Fruit fly (Drosophila melanogaster) whole organism, embryonic: ENCODE data around the gene Cad96Cb.

ENCODE experiments used
- Asciz ChIP-seq: fragments of 200-800 bp; sonication (Bioruptor generic); optimal IDR thresholded peaks from 2 replicates; lab custom pipeline; 2017; ENCODE audit warnings: missing biosample characterization, mild to moderate bottlenecking, missing genetic modification characterization, missing genetic modification reagents
- Atf-2 ChIP-seq: fragments of 200-800 bp; sonication (Bioruptor generic); optimal IDR thresholded peaks from 2 replicates; lab custom pipeline; 2016; ENCODE audit warnings: missing biosample characterization, missing genetic modification characterization
- CG11504 ChIP-seq: fragments of 200-800 bp; sonication (Bioruptor generic); optimal IDR thresholded peaks from 3 replicates; lab custom pipeline; 2019; ENCODE audit warnings: missing biosample characterization, mild to moderate bottlenecking, missing genetic modification characterization, moderate library complexity
- CG12391 ChIP-seq: fragments of 200-800 bp; sonication (Bioruptor generic); optimal IDR thresholded peaks from 3 replicates; lab custom pipeline; 2018; ENCODE audit warnings: missing biosample characterization, mild to moderate bottlenecking, missing genetic modification characterization, moderate library complexity
- CG14014 ChIP-seq: fragments of 200-800 bp; sonication (Bioruptor generic); IDR thresholded peaks from 2 replicates; pipeline ENCODE4 v1.3.6; 2022; ENCODE audit warnings: missing biosample characterization, missing genetic modification characterization
- CG14050 ChIP-seq: fragments of 200-800 bp; sonication (Bioruptor generic); IDR thresholded peaks from 3 replicates; pipeline ENCODE4 v1.3.6; 2022; ENCODE audit warnings: missing biosample characterization, missing genetic modification characterization
- CG14710 ChIP-seq: fragments of 200-800 bp; sonication (Bioruptor generic); optimal IDR thresholded peaks from 3 replicates; lab custom pipeline; 2019; ENCODE audit warnings: missing biosample characterization, mild to moderate bottlenecking, missing genetic modification characterization, moderate library complexity
- CG15269 ChIP-seq: fragments of 200-800 bp; sonication (Bioruptor generic); optimal IDR thresholded peaks from 2 replicates; lab custom pipeline; 2018; ENCODE audit warnings: missing biosample characterization, mild to moderate bottlenecking, missing genetic modification characterization, moderate library complexity
- CG16815 ChIP-seq: fragments of 200-800 bp; sonication (Bioruptor generic); optimal IDR thresholded peaks from 3 replicates; lab custom pipeline; 2017; ENCODE audit warnings: missing biosample characterization, mild to moderate bottlenecking, missing genetic modification characterization
- CG17385 ChIP-seq: fragments of 200-800 bp; sonication (Bioruptor generic); optimal IDR thresholded peaks from 3 replicates; lab custom pipeline; 2018; ENCODE audit warnings: missing biosample characterization, mild to moderate bottlenecking, missing genetic modification characterization
- CG17612 ChIP-seq: fragments of 200-800 bp; sonication (Bioruptor generic); IDR thresholded peaks from 2 replicates; pipeline ENCODE4 v1.3.6; 2022; ENCODE audit warnings: missing biosample characterization, missing genetic modification characterization
- CG18599 ChIP-seq: fragments of 200-800 bp; sonication (Bioruptor generic); optimal IDR thresholded peaks from 3 replicates; lab custom pipeline; 2017; ENCODE audit warnings: missing biosample characterization, missing genetic modification characterization, mild to moderate bottlenecking, moderate library complexity, missing genetic modification reagents
- CG2129 ChIP-seq: fragments of 200-800 bp; sonication (Bioruptor generic); IDR thresholded peaks from 2 replicates; pipeline ENCODE4 v1.3.6; 2022; ENCODE audit warnings: missing biosample characterization, missing genetic modification characterization; ENCODE audit not compliant: partially characterized antibody
- CG30403 ChIP-seq: fragments of 200-800 bp; sonication (Bioruptor generic); optimal IDR thresholded peaks from 3 replicates; lab custom pipeline; 2016; ENCODE audit warnings: missing biosample characterization, missing genetic modification characterization
- CG30431 ChIP-seq: fragments of 200-800 bp; sonication (Bioruptor generic); optimal IDR thresholded peaks from 2 replicates; lab custom pipeline; 2017; ENCODE audit warnings: missing biosample characterization, missing genetic modification characterization
- CG31365 ChIP-seq: fragments of 200-800 bp; sonication (Bioruptor generic); optimal IDR thresholded peaks from 2 replicates; lab custom pipeline; 2018; ENCODE audit warnings: missing biosample characterization, mild to moderate bottlenecking, missing genetic modification characterization
- CG31441 ChIP-seq: fragments of 200-800 bp; sonication (Bioruptor generic); IDR thresholded peaks from 2 replicates; pipeline ENCODE4 v1.3.6; 2022; ENCODE audit warnings: missing biosample characterization, missing genetic modification characterization
- CG4328 ChIP-seq: fragments of 200-800 bp; sonication (Bioruptor generic); optimal IDR thresholded peaks from 3 replicates; lab custom pipeline; 2017; ENCODE audit warnings: missing biosample characterization, missing genetic modification reagents, missing genetic modification characterization
- CG4424 ChIP-seq: fragments of 200-800 bp; sonication (Bioruptor generic); optimal IDR thresholded peaks from 3 replicates; lab custom pipeline; 2016; ENCODE audit warnings: missing biosample characterization, missing genetic modification characterization
- CG4820 ChIP-seq: fragments of 200-800 bp; sonication (Bioruptor generic); optimal IDR thresholded peaks from 3 replicates; lab custom pipeline; 2016; ENCODE audit warnings: missing biosample characterization, missing genetic modification characterization
- CG5245 ChIP-seq: fragments of 200-800 bp; sonication (Bioruptor generic); optimal IDR thresholded peaks from 3 replicates; lab custom pipeline; 2016; ENCODE audit warnings: missing biosample characterization, missing genetic modification characterization
- CG6689 ChIP-seq: fragments of 200-800 bp; sonication (Bioruptor generic); IDR thresholded peaks from 2 replicates; pipeline ENCODE4 v1.3.6; 2022; ENCODE audit warnings: missing biosample characterization, missing genetic modification characterization
- CG7839 ChIP-seq: fragments of 200-800 bp; sonication (Bioruptor generic); optimal IDR thresholded peaks from 3 replicates; lab custom pipeline; 2018; ENCODE audit warnings: missing biosample characterization, mild to moderate bottlenecking, missing genetic modification characterization, moderate library complexity
- CG8089 ChIP-seq: fragments of 200-800 bp; sonication (Bioruptor generic); optimal IDR thresholded peaks from 3 replicates; lab custom pipeline; 2016; ENCODE audit warnings: missing biosample characterization, missing genetic modification characterization
- CG9727 ChIP-seq: fragments of 200-800 bp; sonication (Bioruptor generic); optimal IDR thresholded peaks from 3 replicates; lab custom pipeline; 2017; ENCODE audit warnings: missing biosample characterization, mild to moderate bottlenecking, missing genetic modification characterization
- GATAe ChIP-seq: fragments of 200-800 bp; sonication (Bioruptor generic); conservative IDR thresholded peaks from 2 replicates; pipeline ENCODE4 v1.3.6; 2022; ENCODE audit warnings: missing biosample characterization, missing genetic modification characterization
- Hmx ChIP-seq: fragments of 200-800 bp; sonication (Bioruptor generic); optimal IDR thresholded peaks from 2 replicates; lab custom pipeline; 2016; ENCODE audit warnings: missing biosample characterization, missing genetic modification characterization
- Hr78 ChIP-seq, 2 experiments: fragments of 200-800 bp in 1 of 2; fragments of >200 bp in 1 of 2; sonication (Bioruptor generic) in 1 of 2; optimal IDR thresholded peaks; 2 replicates each; lab custom pipeline; 2017 to 2019; ENCODE audit warnings: missing biosample characterization in 2 of 2, missing genetic modification characterization in 2 of 2, mild to moderate bottlenecking in 1 of 2, moderate library complexity in 1 of 2
- Kr ChIP-seq: fragments of 200-800 bp; sonication (Bioruptor generic); optimal IDR thresholded peaks from 2 replicates; lab custom pipeline; 2017; ENCODE audit warnings: missing biosample characterization, mild to moderate bottlenecking, missing genetic modification characterization
- Med ChIP-seq: fragments of 200-800 bp; sonication (Bioruptor generic); peaks from one replicate; lab custom pipeline; 2016; ENCODE audit warnings: missing biosample characterization, missing genetic modification characterization, mild to moderate bottlenecking, inconsistent platforms, moderate library complexity
- Nf-YB ChIP-seq: fragments of 200-800 bp; sonication (Bioruptor generic); optimal IDR thresholded peaks from 3 replicates; lab custom pipeline; 2019; ENCODE audit warnings: missing biosample characterization, mild to moderate bottlenecking, missing genetic modification characterization, moderate library complexity
- Pdp1 ChIP-seq, 2 experiments: fragments of 200-800 bp; sonication (Bioruptor generic); optimal IDR thresholded peaks; 3 replicates each; lab custom pipeline; 2016; ENCODE audit warnings: missing biosample characterization in 2 of 2, missing genetic modification characterization in 2 of 2, mild to moderate bottlenecking in 1 of 2, moderate library complexity in 1 of 2
- Poxn ChIP-seq: fragments of 200-800 bp; sonication (Bioruptor generic); IDR thresholded peaks from 2 replicates; pipeline ENCODE4 v1.3.6; 2022; ENCODE audit warnings: missing biosample characterization, missing genetic modification characterization
- Vsx1 ChIP-seq: fragments of 200-800 bp; sonication (Bioruptor generic); optimal IDR thresholded peaks from 2 replicates; lab custom pipeline; 2017; ENCODE audit warnings: missing biosample characterization, mild to moderate bottlenecking, missing genetic modification characterization, missing genetic modification reagents
- amos ChIP-seq: fragments of 200-800 bp; sonication (Bioruptor generic); IDR thresholded peaks from 2 replicates; pipeline ENCODE4 v1.3.6; 2022; ENCODE audit warnings: missing biosample characterization, missing genetic modification characterization; ENCODE audit not compliant: partially characterized antibody
- bcd ChIP-seq: fragments of 200-800 bp; sonication (Bioruptor generic); optimal IDR thresholded peaks from 2 replicates; lab custom pipeline; 2017; ENCODE audit warnings: missing biosample characterization, mild to moderate bottlenecking, missing genetic modification characterization
- bsh ChIP-seq, 2 experiments: fragments of 200-800 bp; sonication (Bioruptor generic); optimal IDR thresholded peaks; 2 replicates each; lab custom pipeline; 2017 to 2018; ENCODE audit warnings: mild to moderate bottlenecking in 2 of 2, missing biosample characterization in 2 of 2, missing genetic modification characterization in 2 of 2, moderate library complexity in 1 of 2
- gem ChIP-seq: fragments of 200-800 bp; sonication (Bioruptor generic); optimal IDR thresholded peaks from 2 replicates; lab custom pipeline; 2019; ENCODE audit warnings: missing biosample characterization, mild to moderate bottlenecking, missing genetic modification characterization, moderate library complexity
- nau ChIP-seq: fragments of 200-800 bp; sonication (Bioruptor generic); optimal IDR thresholded peaks from 3 replicates; lab custom pipeline; 2017; ENCODE audit warnings: missing biosample characterization, mild to moderate bottlenecking, missing genetic modification characterization, missing genetic modification reagents
- pan ChIP-seq, 4 experiments: fragments of >200 bp in 3 of 4; fragments of 200-800 bp in 1 of 4; sonication (Bioruptor generic) in 1 of 4; optimal IDR thresholded peaks in 3 of 4; IDR thresholded peaks in 1 of 4; 2 replicates each; pipeline versions ENCODE4 v1.3.6 to Lab custom; 2017 to 2022; ENCODE audit warnings: missing biosample characterization in 2 of 4, missing genetic modification characterization in 2 of 4, mixed read lengths in 1 of 4
- psq ChIP-seq: fragments of 200-800 bp; sonication (Bioruptor generic); optimal IDR thresholded peaks from 2 replicates; lab custom pipeline; 2017; ENCODE audit warnings: missing biosample characterization, missing genetic modification characterization
- pzg ChIP-seq: fragments of 200-800 bp; sonication (Bioruptor generic); optimal IDR thresholded peaks from 3 replicates; lab custom pipeline; 2018; ENCODE audit warnings: missing biosample characterization, mild to moderate bottlenecking, missing genetic modification characterization, moderate library complexity
- sens ChIP-seq: fragments of 200-800 bp; sonication (Bioruptor generic); peaks from one replicate; lab custom pipeline; 2016; ENCODE audit warnings: missing biosample characterization, missing genetic modification characterization
- slbo ChIP-seq: fragments of 200-800 bp; sonication (Bioruptor generic); IDR thresholded peaks from 2 replicates; pipeline ENCODE4 v1.3.6; 2022; ENCODE audit warnings: missing biosample characterization, missing genetic modification characterization
- sqz ChIP-seq: fragments of 200-800 bp; sonication (Bioruptor generic); optimal IDR thresholded peaks from 3 replicates; lab custom pipeline; 2018; ENCODE audit warnings: missing biosample characterization, mild to moderate bottlenecking, missing genetic modification characterization
- tin ChIP-seq: fragments of 200-800 bp; sonication (Bioruptor generic); optimal IDR thresholded peaks from 3 replicates; lab custom pipeline; 2016; ENCODE audit warnings: missing biosample characterization, missing genetic modification characterization
- vvl ChIP-seq: fragments of 200-800 bp; sonication (Bioruptor generic); IDR thresholded peaks from 2 replicates; pipeline ENCODE4 v1.3.6; 2022; ENCODE audit warnings: missing biosample characterization, missing genetic modification characterization
- z ChIP-seq: fragments of 200-800 bp; sonication (Bioruptor generic); IDR thresholded peaks from 3 replicates; pipeline ENCODE4 v1.3.6; 2022; ENCODE audit warnings: missing biosample characterization, missing genetic modification characterization

The Cad96Cb gene

DNA sequence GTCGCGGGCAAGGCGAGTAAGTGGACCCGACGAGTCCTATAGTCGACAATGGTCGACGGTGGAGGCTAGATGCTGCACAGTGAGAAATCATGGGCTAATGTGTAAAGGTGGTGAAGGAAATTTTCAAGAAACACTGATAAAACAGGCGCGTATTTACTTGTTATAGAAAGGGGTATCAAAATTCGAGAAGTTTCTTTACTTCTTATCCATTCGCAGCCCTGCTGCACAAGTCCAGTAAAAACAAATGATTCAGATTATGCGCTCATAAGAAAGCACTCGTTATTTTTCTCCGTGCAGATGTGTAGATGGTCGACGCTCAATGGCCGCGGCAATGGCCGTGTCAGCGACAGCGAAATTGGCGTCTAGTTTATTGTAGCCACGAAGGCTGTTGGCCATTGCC is 55.6 kb downstream of the Cad96Cb start (continued):
- TF ChIP-seq slbo (GFP tag; lab: Robert Waterston, UW) (0 out of 2 replicates have a peak, but pooled peaks have one; percentile 23), CG4328 (GFP tag; lab: Kevin White, UChicago) (no peak), Kr (GFP tag; lab: Kevin White, UChicago) (no peak), CG11504 (tag; lab: Kevin White, UChicago) (peak; percentile 28), amos (GFP tag; lab: Robert Waterston, UW) (no peak), CG8089 (GFP tag; lab: Kevin White, UChicago) (no peak), z (GFP tag; lab: Robert Waterston, UW) (no peak), CG17385 (GFP tag; lab: Kevin White, UChicago) (no peak), GATAe (GFP tag; lab: Robert Waterston, UW) (no peak), pzg (GFP tag; lab: Kevin White, UChicago) (no peak), Hmx (no peak), Vsx1 (GFP tag; lab: Kevin White, UChicago) (no peak), Asciz (GFP tag; lab: Kevin White, UChicago) (no peak), CG15269 (tag; lab: Kevin White, UChicago) (no peak), Atf-2 (no peak), CG14050 (GFP tag; lab: Robert Waterston, UW) (no peak), pan (optimal IDR thresholded peaks at IDR 0.05; lab: Kevin White, UChicago) (no peak), pan (GFP tag; optimal IDR thresholded peaks at IDR 0.05 in 1 of 2, IDR thresholded peaks at IDR 0.05 in 1 of 2) (no peak)

dm6 chr3R:25174244-25174643 is 57.9 kb downstream of the Cad96Cb start:
- TF ChIP-seq tin (GFP tag; lab: Kevin White, UChicago), result peak; percentile 21
- TF ChIP-seq CG2129 (GFP tag; lab: Robert Waterston, UW), result no peak
- TF ChIP-seq CG31441 (GFP tag; lab: Robert Waterston, UW), result peak; percentile 49
- TF ChIP-seq CG5245 (GFP tag; lab: Kevin White, UChicago), result peak; percentile 15
- TF ChIP-seq CG31365, result no peak
- TF ChIP-seq CG30431, result peak; percentile 15
- TF ChIP-seq CG17612, result no peak
- no peak for TF ChIP-seq CG14014 (GFP tag; lab: Robert Waterston, UW)
- peak in 1 of 2 experiments; percentile 37 for TF ChIP-seq Pdp1 (GFP tag; optimal IDR thresholded peaks at IDR 0.05; lab: Kevin White, UChicago)
- TF ChIP-seq CG18599 (GFP tag; lab: Kevin White, UChicago), result peak; percentile 40
- TF ChIP-seq Poxn (GFP tag; lab: Robert Waterston, UW), result no peak
- peak in 1 of 2 experiments; percentile 77 for TF ChIP-seq pan (optimal IDR thresholded peaks at IDR 0.05; lab: Kevin White, UChicago)
- peak in 1 of 2 experiments; percentile 66 for TF ChIP-seq pan (GFP tag; optimal IDR thresholded peaks at IDR 0.05 in 1 of 2, IDR thresholded peaks at IDR 0.05 in 1 of 2)
- TF ChIP-seq CG30403, result peak; percentile 14
- peak; percentile 57 for TF ChIP-seq gem (tag; lab: Kevin White, UChicago)
- TF ChIP-seq Nf-YB (GFP tag; lab: Kevin White, UChicago), result no peak
- TF ChIP-seq CG6689 (GFP tag; lab: Robert Waterston, UW), result peak; percentile 50; the same call in 1 of the 2 replicates
- TF ChIP-seq CG4424 (GFP tag; lab: Kevin White, UChicago), result peak; percentile 48
- peak; percentile 40 for TF ChIP-seq CG7839 (tag; lab: Kevin White, UChicago)
- TF ChIP-seq CG4820 (GFP tag; lab: Kevin White, UChicago), result peak; percentile 44
- peak; percentile 20 for TF ChIP-seq bcd (GFP tag; lab: Kevin White, UChicago)
- TF ChIP-seq nau (GFP tag; lab: Kevin White, UChicago), result no peak
- TF ChIP-seq CG9727, result peak; percentile 67
- TF ChIP-seq vvl, result 0 out of 2 replicates have a peak, but pooled peaks have one; percentile 24
- TF ChIP-seq CG14710 (tag; lab: Kevin White, UChicago), result peak; percentile 55
- peak; percentile 86 for TF ChIP-seq sens (GFP tag; lab: Kevin White, UChicago)
- TF ChIP-seq CG12391, result peak; percentile 15
- TF ChIP-seq bsh (GFP tag; optimal IDR thresholded peaks at IDR 0.05; lab: Kevin White, UChicago), result peak in 1 of 2 experiments; percentile 14
- TF ChIP-seq sqz (GFP tag; lab: Kevin White, UChicago), result peak; percentile 27
- TF ChIP-seq CG16815, result peak; percentile 20
- TF ChIP-seq Atf-2, result peak; percentile 3
- no peak for TF ChIP-seq Hr78 (GFP tag; optimal IDR thresholded peaks at IDR 0.05; lab: Kevin White, UChicago)
- TF ChIP-seq psq (GFP tag; lab: Kevin White, UChicago), result no peak
- TF ChIP-seq Med (GFP tag; lab: Kevin White, UChicago), result peak; percentile 25
